Worm (Caenorhabditis elegans): ENCODE measurements around the gene dpy-11.

dpy-11 gene

ce11 chrV:6514887-6515324 lies at the start of gene dpy-11:
Gene dpy-11, minus strand, starts transcription at chrV:6515240.
- no peak for TF ChIP-seq klf-2 (GFP tag; conservative IDR thresholded peaks at IDR 0.05)
- TF ChIP-seq ztf-29 (GFP tag; IDR thresholded peaks at IDR 0.05): no peak
- no peak for TF ChIP-seq tab-1 (GFP tag; IDR thresholded peaks at IDR 0.05)
- TF ChIP-seq med-1 (GFP tag; optimal IDR thresholded peaks at IDR 0.05; ENCODE audit: insufficient read depth): no peak
- TF ChIP-seq ref-1 (GFP tag; conservative IDR thresholded peaks at IDR 0.05): no peak
- no peak for TF ChIP-seq T22C8.4 (GFP tag; IDR thresholded peaks at IDR 0.05)
- TF ChIP-seq ztf-23 (GFP tag; IDR thresholded peaks at IDR 0.05): no peak
- no peak for TF ChIP-seq flt-1 (GFP tag; IDR thresholded peaks at IDR 0.05)
- no peak for TF ChIP-seq cog-1 (tag; optimal IDR thresholded peaks at IDR 0.05)

- TF ChIP-seq klf-2 (GFP tag; conservative IDR thresholded peaks at IDR 0.05) (no peak), ztf-29 (GFP tag; IDR thresholded peaks at IDR 0.05) (no peak), ref-1 (GFP tag; conservative IDR thresholded peaks at IDR 0.05) (no peak), tab-1 (GFP tag; IDR thresholded peaks at IDR 0.05) (no peak), flt-1 (GFP tag; IDR thresholded peaks at IDR 0.05) (no peak), T22C8.4 (GFP tag; IDR thresholded peaks at IDR 0.05) (no peak), med-1 (GFP tag; optimal IDR thresholded peaks at IDR 0.05; ENCODE audit: insufficient read depth) (no peak), cog-1 (tag; optimal IDR thresholded peaks at IDR 0.05) (no peak), ztf-23 (GFP tag; IDR thresholded peaks at IDR 0.05) (no peak)
Measured at ce11 chrV:6561592-6561991, 46.6 kb upstream of the dpy-11 start, which contains the start of gene spp-19. Gene spp-19, minus strand, starts transcription at chrV:6561692.

- no peak for TF ChIP-seq ztf-23 (GFP tag; IDR thresholded peaks at IDR 0.05)
- TF ChIP-seq ztf-29 (GFP tag; IDR thresholded peaks at IDR 0.05): 0 out of 2 replicates have a peak, but pooled peaks have one; percentile 12
Measured at ce11 chrV:6559585-6559984, 44.5 kb upstream of the dpy-11 start.

- TF ChIP-seq cog-1 (tag; optimal IDR thresholded peaks at IDR 0.05) (no peak), med-1 (GFP tag; optimal IDR thresholded peaks at IDR 0.05; ENCODE audit: insufficient read depth) (no peak)
Measured at ce11 chrV:6559105-6559504, 44.1 kb upstream of the dpy-11 start, which contains the start of gene spp-26. Gene spp-26, minus strand, starts transcription at chrV:6559205.

ce11 chrV:6558103-6558502 lies 43.1 kb upstream of the dpy-11 start, which contains the start of gene spp-20:
Gene spp-20, minus strand, starts transcription at chrV:6558203.
- TF ChIP-seq flt-1 (GFP tag; IDR thresholded peaks at IDR 0.05) (no peak), klf-2 (GFP tag; conservative IDR thresholded peaks at IDR 0.05) (no peak), cog-1 (tag; optimal IDR thresholded peaks at IDR 0.05) (no peak), T22C8.4 (GFP tag; IDR thresholded peaks at IDR 0.05) (no peak), med-1 (GFP tag; optimal IDR thresholded peaks at IDR 0.05; ENCODE audit: insufficient read depth) (no peak), tab-1 (GFP tag; IDR thresholded peaks at IDR 0.05) (no peak), ref-1 (GFP tag; conservative IDR thresholded peaks at IDR 0.05) (no peak), ztf-29 (GFP tag; IDR thresholded peaks at IDR 0.05) (no peak), ztf-23 (GFP tag; IDR thresholded peaks at IDR 0.05) (no peak)

- TF ChIP-seq ztf-29 (GFP tag; IDR thresholded peaks at IDR 0.05) (no peak), ztf-23 (GFP tag; IDR thresholded peaks at IDR 0.05) (no peak), ref-1 (GFP tag; conservative IDR thresholded peaks at IDR 0.05) (no peak), cog-1 (tag; optimal IDR thresholded peaks at IDR 0.05) (no peak), flt-1 (GFP tag; IDR thresholded peaks at IDR 0.05) (no peak)
Measured at ce11 chrV:6557035-6557434, 42.0 kb upstream of the dpy-11 start, which contains the start of gene spp-27. Gene spp-27, minus strand, starts transcription at chrV:6557135.

- TF ChIP-seq klf-2 (GFP tag; conservative IDR thresholded peaks at IDR 0.05) (no peak), flt-1 (GFP tag; IDR thresholded peaks at IDR 0.05) (no peak)
Measured at ce11 chrV:6554308-6554707, 39.3 kb upstream of the dpy-11 start, which contains the start of gene K04A8.19. Gene K04A8.19, minus strand, starts transcription at chrV:6554408.

- TF ChIP-seq ref-1 (GFP tag; conservative IDR thresholded peaks at IDR 0.05): peak; percentile 51; the same call in 1 of the 2 replicates
- TF ChIP-seq flt-1 (GFP tag; IDR thresholded peaks at IDR 0.05): peak; percentile 60; the same call in 1 of the 2 replicates
- no peak for TF ChIP-seq klf-2 (GFP tag; conservative IDR thresholded peaks at IDR 0.05)
- TF ChIP-seq med-1 (GFP tag; optimal IDR thresholded peaks at IDR 0.05; ENCODE audit: insufficient read depth): no peak
- TF ChIP-seq tab-1 (GFP tag; IDR thresholded peaks at IDR 0.05): 0 out of 2 replicates have a peak, but pooled peaks have one; percentile 57
Measured at ce11 chrV:6551707-6552390, 36.8 kb upstream of the dpy-11 start, which contains the start of gene twk-10. Gene twk-10, plus strand, starts transcription at chrV:6552340.

- no peak for TF ChIP-seq ztf-29 (GFP tag; IDR thresholded peaks at IDR 0.05)
- no peak for TF ChIP-seq klf-2 (GFP tag; conservative IDR thresholded peaks at IDR 0.05)
- TF ChIP-seq tab-1 (GFP tag; IDR thresholded peaks at IDR 0.05): no peak
- TF ChIP-seq ref-1 (GFP tag; conservative IDR thresholded peaks at IDR 0.05): no peak
- TF ChIP-seq cog-1 (tag; optimal IDR thresholded peaks at IDR 0.05): no peak
- no peak for TF ChIP-seq flt-1 (GFP tag; IDR thresholded peaks at IDR 0.05)
Measured at ce11 chrV:6549871-6550270, 34.8 kb upstream of the dpy-11 start, which contains the start of gene lipl-4. Gene lipl-4, plus strand, starts transcription at chrV:6550171.

ce11 chrV:6549148-6549547 lies 34.1 kb upstream of the dpy-11 start, which contains the start of gene K04A8.20:
Gene K04A8.20, plus strand, starts transcription at chrV:6549448.
- TF ChIP-seq klf-2 (GFP tag; conservative IDR thresholded peaks at IDR 0.05) (no peak), ztf-29 (GFP tag; IDR thresholded peaks at IDR 0.05) (no peak), ref-1 (GFP tag; conservative IDR thresholded peaks at IDR 0.05) (no peak), flt-1 (GFP tag; IDR thresholded peaks at IDR 0.05) (no peak), med-1 (GFP tag; optimal IDR thresholded peaks at IDR 0.05; ENCODE audit: insufficient read depth) (no peak), T22C8.4 (GFP tag; IDR thresholded peaks at IDR 0.05) (no peak), tab-1 (GFP tag; IDR thresholded peaks at IDR 0.05) (no peak), cog-1 (tag; optimal IDR thresholded peaks at IDR 0.05) (no peak), ztf-23 (GFP tag; IDR thresholded peaks at IDR 0.05) (no peak)
